Worm (Caenorhabditis elegans): ENCODE results near the gene cpz-2.

- TF ChIP-seq dao-5 (tag; optimal IDR thresholded peaks at IDR 0.05) (no peak), him-1 (tag; optimal IDR thresholded peaks at IDR 0.05) (no peak), W03F9.2 (tag; optimal IDR thresholded peaks at IDR 0.05) (no peak)
Observed at ce11 chrV:13413301-13413700, 32.3 kb downstream of the cpz-2 start.

Data from whole organism, L4/young adult.